Worm (Caenorhabditis elegans) whole organism, midembryonic: ENCODE results near the gene Y38E10A.22.

Source experiments
- T22C8.4 ChIP-seq: fragments of 200-800 bp; sonication (Bioruptor generic); IDR thresholded peaks from 2 replicates; pipeline ENCODE4 v1.3.6; 2022; ENCODE audit warnings: missing genetic modification characterization, missing compliant biosample characterization
- cog-1 ChIP-seq: sonication (generic microtip); optimal IDR thresholded peaks from 2 replicates; lab custom pipeline; 2016; ENCODE audit warnings: missing genetic modification characterization, missing compliant biosample characterization
- flt-1 ChIP-seq: fragments of 200-800 bp; sonication (Bioruptor generic); IDR thresholded peaks from 2 replicates; pipeline ENCODE4 v1.3.6; 2022; ENCODE audit warnings: missing genetic modification characterization, missing compliant biosample characterization
- klf-2 ChIP-seq: fragments of 200-800 bp; sonication (Bioruptor generic); conservative IDR thresholded peaks from 2 replicates; pipeline ENCODE4 v1.3.6; 2022; ENCODE audit warnings: missing genetic modification reagents, missing genetic modification characterization, missing compliant biosample characterization
- med-1 ChIP-seq: sonication (generic microtip); optimal IDR thresholded peaks from 2 replicates; lab custom pipeline; 2017; ENCODE audit warnings: missing genetic modification characterization, mild to moderate bottlenecking, missing compliant biosample characterization, antibody characterized with exemption, missing genetic modification reagents; ENCODE audit not compliant: insufficient read depth
- ref-1 ChIP-seq: fragments of 200-800 bp; sonication (Bioruptor generic); conservative IDR thresholded peaks from 2 replicates; pipeline ENCODE4 v1.3.6; 2022; ENCODE audit warnings: missing genetic modification reagents, missing genetic modification characterization, missing compliant biosample characterization
- tab-1 ChIP-seq: fragments of 200-800 bp; sonication (Bioruptor generic); IDR thresholded peaks from 2 replicates; pipeline ENCODE4 v1.3.6; 2022; ENCODE audit warnings: missing genetic modification characterization, missing compliant biosample characterization
- ztf-23 ChIP-seq: fragments of 200-800 bp; sonication (Bioruptor generic); IDR thresholded peaks from 2 replicates; pipeline ENCODE4 v1.3.6; 2022; ENCODE audit warnings: missing genetic modification reagents, missing genetic modification characterization, missing compliant biosample characterization
- ztf-29 ChIP-seq: fragments of 200-800 bp; sonication (Bioruptor generic); IDR thresholded peaks from 2 replicates; pipeline ENCODE4 v1.3.6; 2022; ENCODE audit warnings: missing genetic modification reagents, missing genetic modification characterization, missing compliant biosample characterization

- TF ChIP-seq ztf-29 (no peak), cog-1 (tag; lab: Kevin White, UChicago) (no peak), tab-1 (GFP tag; lab: Robert Waterston, UW) (no peak), med-1 (no peak), T22C8.4 (GFP tag; lab: Robert Waterston, UW) (no peak), ref-1 (GFP tag; lab: Robert Waterston, UW) (no peak), klf-2 (GFP tag; lab: Robert Waterston, UW) (no peak), flt-1 (no peak), ztf-23 (no peak)
Measured at ce11 chrII:12626120-12626624, 51.4 kb downstream of the Y38E10A.22 start.
